Worm (Caenorhabditis elegans) whole organism, midembryonic: ENCODE data around the gene C08F1.11.

ENCODE experiments used
- cog-1 ChIP-seq: sonication (generic microtip); optimal IDR thresholded peaks from 2 replicates; lab custom pipeline; 2016; ENCODE audit warnings: missing genetic modification characterization, missing compliant biosample characterization
- flt-1 ChIP-seq: fragments of 200-800 bp; sonication (Bioruptor generic); IDR thresholded peaks from 2 replicates; pipeline ENCODE4 v1.3.6; 2022; ENCODE audit warnings: missing genetic modification characterization, missing compliant biosample characterization
- klf-2 ChIP-seq: fragments of 200-800 bp; sonication (Bioruptor generic); conservative IDR thresholded peaks from 2 replicates; pipeline ENCODE4 v1.3.6; 2022; ENCODE audit warnings: missing genetic modification reagents, missing genetic modification characterization, missing compliant biosample characterization
- med-1 ChIP-seq: sonication (generic microtip); optimal IDR thresholded peaks from 2 replicates; lab custom pipeline; 2017; ENCODE audit warnings: missing genetic modification characterization, mild to moderate bottlenecking, missing compliant biosample characterization, antibody characterized with exemption, missing genetic modification reagents; ENCODE audit not compliant: insufficient read depth
- ref-1 ChIP-seq: fragments of 200-800 bp; sonication (Bioruptor generic); conservative IDR thresholded peaks from 2 replicates; pipeline ENCODE4 v1.3.6; 2022; ENCODE audit warnings: missing genetic modification reagents, missing genetic modification characterization, missing compliant biosample characterization
- tab-1 ChIP-seq: fragments of 200-800 bp; sonication (Bioruptor generic); IDR thresholded peaks from 2 replicates; pipeline ENCODE4 v1.3.6; 2022; ENCODE audit warnings: missing genetic modification characterization, missing compliant biosample characterization
- ztf-23 ChIP-seq: fragments of 200-800 bp; sonication (Bioruptor generic); IDR thresholded peaks from 2 replicates; pipeline ENCODE4 v1.3.6; 2022; ENCODE audit warnings: missing genetic modification reagents, missing genetic modification characterization, missing compliant biosample characterization
- ztf-29 ChIP-seq: fragments of 200-800 bp; sonication (Bioruptor generic); IDR thresholded peaks from 2 replicates; pipeline ENCODE4 v1.3.6; 2022; ENCODE audit warnings: missing genetic modification reagents, missing genetic modification characterization, missing compliant biosample characterization

- TF ChIP-seq ztf-23, result no peak
- TF ChIP-seq cog-1 (tag; lab: Kevin White, UChicago), result no peak
- TF ChIP-seq ztf-29 (GFP tag; lab: Robert Waterston, UW), result no peak
- no peak for TF ChIP-seq med-1 (GFP tag; lab: Kevin White, UChicago)
- no peak for TF ChIP-seq tab-1 (GFP tag; lab: Robert Waterston, UW)
- no peak for TF ChIP-seq ref-1
- no peak for TF ChIP-seq klf-2 (GFP tag; lab: Robert Waterston, UW)
- TF ChIP-seq flt-1 (GFP tag; lab: Robert Waterston, UW), result no peak
Measured at ce11 chrII:1806358-1806757, 21.7 kb upstream of the C08F1.11 start, which contains the start of gene C08F1.12.
